Worm (Caenorhabditis elegans) whole organism, L3 larva: ENCODE data around the gene oac-5.

Source experiments
- ama-1 ChIP-seq: fragments of 150-350 bp; optimal IDR thresholded peaks from 2 replicates; lab custom pipeline; 2018
- elt-1 ChIP-seq: fragments of 150-350 bp; optimal IDR thresholded peaks from 2 replicates; lab custom pipeline; 2014; ENCODE audit warnings: missing biosample characterization, missing genetic modification characterization
- fkh-10 ChIP-seq: sonication (generic microtip); optimal IDR thresholded peaks from 2 replicates; lab custom pipeline; 2017; ENCODE audit warnings: missing biosample characterization, missing genetic modification reagents, missing genetic modification characterization
- lin-15B ChIP-seq: fragments of 150-350 bp; optimal IDR thresholded peaks from 2 replicates; lab custom pipeline; 2014; ENCODE audit warnings: missing biosample characterization, missing genetic modification characterization
- lin-39 ChIP-seq: fragments of 150-350 bp; optimal IDR thresholded peaks from 2 replicates; lab custom pipeline; 2018; ENCODE audit warnings: missing biosample characterization, missing genetic modification reagents, missing genetic modification characterization
- mdl-1 ChIP-seq: fragments of 150-350 bp; optimal IDR thresholded peaks from 2 replicates; lab custom pipeline; 2014; ENCODE audit warnings: missing biosample characterization, missing genetic modification characterization
- nhr-12 ChIP-seq: fragments of 150-350 bp; optimal IDR thresholded peaks from 2 replicates; lab custom pipeline; 2014; ENCODE audit warnings: missing biosample characterization, missing genetic modification characterization
- nhr-25 ChIP-seq: sonication (generic microtip); optimal IDR thresholded peaks from 2 replicates; lab custom pipeline; 2017; ENCODE audit warnings: missing biosample characterization, missing genetic modification characterization
- pqm-1 ChIP-seq: fragments of 150-350 bp; optimal IDR thresholded peaks from 2 replicates; lab custom pipeline; 2017; ENCODE audit warnings: missing biosample characterization, missing genetic modification characterization, inconsistent platforms

- TF ChIP-seq nhr-25 (tag; lab: Kevin White, UChicago) (no peak), lin-15B (tag; lab: Kevin White, UChicago) (no peak), lin-39 (no peak), elt-1 (no peak), ama-1 (lab: Kevin White, UChicago) (no peak), mdl-1 (tag; lab: Kevin White, UChicago) (no peak), nhr-12 (tag; lab: Kevin White, UChicago) (no peak), fkh-10 (GFP tag; lab: Kevin White, UChicago) (no peak), pqm-1 (tag; lab: Kevin White, UChicago) (no peak)
These were observed 43.8 kb downstream of the oac-5 start, which contains the start of gene srw-87 for ce11 chrV:16336326-16336725.
